Worm (Caenorhabditis elegans) whole organism, L2 larva: ENCODE results near the gene C27D6.12.

Experiments
- R02D3.7 ChIP-seq: fragments of 150-350 bp; optimal IDR thresholded peaks from 2 replicates; lab custom pipeline; 2014; ENCODE audit warnings: missing biosample characterization, missing genetic modification characterization
- Y55F3AM.14 ChIP-seq: fragments of 200-800 bp; sonication (Bioruptor generic); optimal IDR thresholded peaks from 2 replicates; lab custom pipeline; 2018; ENCODE audit warnings: mild to moderate bottlenecking, missing genetic modification characterization, missing compliant biosample characterization
- ZK546.5 ChIP-seq: sonication (generic microtip); optimal IDR thresholded peaks from 2 replicates; lab custom pipeline; 2017; ENCODE audit warnings: missing biosample characterization, missing genetic modification characterization
- alr-1 ChIP-seq: fragments of 150-350 bp; optimal IDR thresholded peaks from 2 replicates; lab custom pipeline; 2014; ENCODE audit warnings: missing biosample characterization, missing genetic modification characterization
- aly-2 ChIP-seq: fragments of 150-350 bp; optimal IDR thresholded peaks from 2 replicates; lab custom pipeline; 2014; ENCODE audit warnings: missing biosample characterization, missing genetic modification characterization
- ama-1 ChIP-seq: fragments of 150-350 bp; optimal IDR thresholded peaks from 2 replicates; lab custom pipeline; 2018; ENCODE audit warnings: inconsistent platforms
- blmp-1 ChIP-seq: sonication (generic microtip); optimal IDR thresholded peaks from 2 replicates; lab custom pipeline; 2017; ENCODE audit warnings: missing genetic modification characterization, mild to moderate bottlenecking, missing compliant biosample characterization, antibody characterized with exemption, moderate library complexity; ENCODE audit not compliant: insufficient read depth
- ceh-16 ChIP-seq: fragments of 150-350 bp; optimal IDR thresholded peaks from 2 replicates; lab custom pipeline; 2014; ENCODE audit warnings: missing biosample characterization, missing genetic modification characterization
- dmd-4 ChIP-seq: sonication (generic microtip); optimal IDR thresholded peaks from 2 replicates; lab custom pipeline; 2017; ENCODE audit warnings: missing biosample characterization, missing genetic modification characterization
- egl-27 ChIP-seq: sonication (generic microtip); optimal IDR thresholded peaks from 3 replicates; lab custom pipeline; 2017; ENCODE audit warnings: missing biosample characterization, missing genetic modification reagents, missing genetic modification characterization
- elt-1 ChIP-seq: fragments of 150-350 bp; optimal IDR thresholded peaks from 2 replicates; lab custom pipeline; 2014; ENCODE audit warnings: missing biosample characterization, missing genetic modification characterization
- elt-3 ChIP-seq: sonication (generic microtip); optimal IDR thresholded peaks from 2 replicates; lab custom pipeline; 2017; ENCODE audit warnings: missing biosample characterization, missing genetic modification characterization
- fos-1 ChIP-seq: fragments of 150-350 bp; optimal IDR thresholded peaks from 2 replicates; lab custom pipeline; 2014; ENCODE audit warnings: missing biosample characterization, missing genetic modification characterization
- lin-11 ChIP-seq: fragments of 150-350 bp; sonication (generic microtip); optimal IDR thresholded peaks from 2 replicates; lab custom pipeline; 2014; ENCODE audit warnings: missing biosample characterization, missing genetic modification characterization, inconsistent platforms, mixed read lengths
- lin-13 ChIP-seq: fragments of 150-350 bp; optimal IDR thresholded peaks from 2 replicates; lab custom pipeline; 2014; ENCODE audit warnings: missing biosample characterization, missing genetic modification reagents, missing genetic modification characterization
- lin-39 ChIP-seq: fragments of 150-350 bp; optimal IDR thresholded peaks from 2 replicates; lab custom pipeline; 2014; ENCODE audit warnings: missing biosample characterization, missing genetic modification reagents, missing genetic modification characterization
- nhr-10 ChIP-seq: sonication (generic microtip); optimal IDR thresholded peaks from 2 replicates; lab custom pipeline; 2017; ENCODE audit warnings: missing biosample characterization, missing genetic modification characterization
- nhr-11 ChIP-seq: fragments of 150-350 bp; optimal IDR thresholded peaks from 2 replicates; lab custom pipeline; 2014; ENCODE audit warnings: missing biosample characterization, missing genetic modification characterization
- nhr-12 ChIP-seq: fragments of 150-350 bp; optimal IDR thresholded peaks from 2 replicates; lab custom pipeline; 2014; ENCODE audit warnings: missing biosample characterization, missing genetic modification characterization
- nhr-129 ChIP-seq: fragments of 150-350 bp; optimal IDR thresholded peaks from 2 replicates; lab custom pipeline; 2014; ENCODE audit warnings: missing biosample characterization, missing genetic modification characterization
- nhr-21 ChIP-seq: fragments of 150-350 bp; optimal IDR thresholded peaks from 2 replicates; lab custom pipeline; 2014; ENCODE audit warnings: missing biosample characterization, missing genetic modification characterization
- nhr-237 ChIP-seq: fragments of 150-350 bp; optimal IDR thresholded peaks from 2 replicates; lab custom pipeline; 2014; ENCODE audit warnings: missing biosample characterization, missing genetic modification characterization
- nhr-6 ChIP-seq: fragments of 150-350 bp; optimal IDR thresholded peaks from 2 replicates; lab custom pipeline; 2014; ENCODE audit warnings: missing biosample characterization, missing genetic modification characterization
- sem-4 ChIP-seq: fragments of 150-350 bp; optimal IDR thresholded peaks from 2 replicates; lab custom pipeline; 2014; ENCODE audit warnings: missing biosample characterization, missing genetic modification reagents, missing genetic modification characterization
- skn-1 ChIP-seq: sonication (generic microtip); optimal IDR thresholded peaks from 2 replicates; lab custom pipeline; 2017; ENCODE audit warnings: missing biosample characterization, missing genetic modification characterization
- sma-9 ChIP-seq, 2 experiments: fragments of 150-350 bp in 1 of 2; sonication (generic microtip) in 1 of 2; optimal IDR thresholded peaks; 2 replicates each; lab custom pipeline; 2014 to 2016; ENCODE audit warnings: missing genetic modification characterization in 2 of 2, mild to moderate bottlenecking in 1 of 2, missing biosample characterization in 1 of 2, missing compliant biosample characterization in 1 of 2, missing genetic modification reagents in 1 of 2, moderate library complexity in 1 of 2
- unc-39 ChIP-seq: fragments of 150-350 bp; optimal IDR thresholded peaks from 2 replicates; lab custom pipeline; 2014; ENCODE audit warnings: missing biosample characterization, missing genetic modification characterization
- unc-55 ChIP-seq: fragments of 150-350 bp; sonication (generic microtip); optimal IDR thresholded peaks from 3 replicates; lab custom pipeline; 2014; ENCODE audit warnings: missing biosample characterization, missing genetic modification reagents, missing genetic modification characterization
- unc-62 ChIP-seq: fragments of 150-350 bp; optimal IDR thresholded peaks from 2 replicates; lab custom pipeline; 2014; ENCODE audit warnings: missing biosample characterization, missing genetic modification reagents, missing genetic modification characterization
- ztf-1 ChIP-seq: fragments of 200-800 bp; sonication (Bioruptor generic); conservative IDR thresholded peaks from 2 replicates; pipeline ENCODE4 v1.3.6; 2022; ENCODE audit warnings: missing genetic modification characterization, missing compliant biosample characterization
- ztf-11 ChIP-seq: sonication (generic microtip); optimal IDR thresholded peaks from 2 replicates; lab custom pipeline; 2017; ENCODE audit warnings: missing biosample characterization, missing genetic modification characterization

C27D6.12 gene

DNA sequence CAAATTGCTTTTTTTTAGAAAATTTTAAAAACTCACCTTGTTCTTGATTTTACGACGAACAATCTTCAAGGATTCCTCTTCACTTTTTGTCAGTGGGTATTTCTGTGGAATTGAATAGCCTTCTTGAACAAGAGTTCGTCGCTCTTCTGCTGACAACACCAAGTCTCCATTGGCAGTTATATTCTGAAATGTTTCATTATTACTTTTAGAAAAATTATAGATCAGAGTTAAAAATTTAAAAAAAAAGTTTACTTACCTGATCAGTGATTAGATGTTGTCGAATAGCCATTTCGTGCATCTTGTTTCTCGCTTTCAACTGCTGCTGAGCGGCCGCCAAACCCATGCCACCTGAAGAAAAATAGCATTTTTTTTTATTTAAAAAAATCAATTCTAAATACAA lies 2.5 kb upstream of the C27D6.12 start:
- TF ChIP-seq nhr-21 (tag; lab: Kevin White, UChicago) (no peak), unc-62 (GFP tag; lab: Kevin White, UChicago) (no peak), blmp-1 (tag; lab: Kevin White, UChicago) (no peak), ztf-1 (GFP tag; lab: Robert Waterston, UW) (no peak), sem-4 (tag; lab: Kevin White, UChicago) (no peak), lin-39 (tag; lab: Kevin White, UChicago) (no peak), dmd-4 (tag; lab: Kevin White, UChicago) (no peak), aly-2 (no peak), egl-27 (tag; lab: Kevin White, UChicago) (no peak), lin-13 (GFP tag; lab: Kevin White, UChicago) (no peak), nhr-237 (tag; lab: Kevin White, UChicago) (no peak), nhr-129 (tag; lab: Kevin White, UChicago) (no peak), nhr-11 (no peak), ZK546.5 (no peak), elt-1 (tag; lab: Kevin White, UChicago) (no peak), fos-1 (tag; lab: Kevin White, UChicago) (no peak), ztf-11 (tag; lab: Kevin White, UChicago) (no peak), alr-1 (tag; lab: Kevin White, UChicago) (no peak), nhr-12 (tag; lab: Kevin White, UChicago) (no peak)

DNA sequence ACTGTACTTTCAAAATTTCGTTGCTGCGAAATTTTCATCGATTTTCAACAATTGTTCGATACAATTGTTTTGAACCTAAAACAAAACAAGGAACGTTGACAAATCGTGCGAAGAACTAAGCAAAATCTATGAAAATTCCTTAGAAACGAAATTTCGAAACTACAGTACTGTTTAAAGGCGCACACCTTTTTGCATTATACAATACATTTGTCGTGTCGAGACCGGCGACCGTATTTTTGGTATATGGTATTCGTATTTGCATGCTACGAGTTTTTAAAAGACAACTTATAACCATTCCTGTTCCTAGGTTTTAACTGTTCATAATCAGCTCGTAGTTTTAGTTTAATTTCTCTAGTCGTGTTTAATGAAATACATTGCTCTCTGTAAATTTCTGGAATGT lies 807 bp upstream of the C27D6.12 start:
- no peak for TF ChIP-seq unc-55 (GFP tag; lab: Kevin White, UChicago)
- TF ChIP-seq ama-1 = peak; percentile 23

DNA sequence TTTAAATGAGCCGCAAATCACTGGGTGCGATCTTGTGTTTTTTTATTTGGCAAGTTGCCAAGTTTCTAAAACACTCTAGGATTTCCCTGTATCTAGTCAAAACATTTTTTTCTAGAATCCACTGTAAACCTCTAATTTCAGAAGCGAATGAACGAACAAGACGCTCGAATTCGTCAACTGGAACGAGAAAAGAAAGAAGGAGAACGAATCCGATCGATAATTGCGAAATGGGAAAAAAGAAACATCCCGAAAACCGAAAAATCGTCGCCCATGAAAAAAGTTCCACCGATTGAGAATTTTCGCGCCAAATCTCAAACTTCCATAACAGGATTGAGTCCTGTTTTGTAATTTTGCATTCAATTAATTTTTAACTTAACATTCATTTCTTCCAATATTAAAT lies 868 bp downstream of the C27D6.12 start:
- TF ChIP-seq egl-27 (tag; lab: Kevin White, UChicago) (no peak), ztf-11 (tag; lab: Kevin White, UChicago) (no peak), Y55F3AM.14 (no peak), ztf-1 (GFP tag; lab: Robert Waterston, UW) (no peak), aly-2 (no peak), unc-62 (GFP tag; lab: Kevin White, UChicago) (no peak), lin-11 (tag; lab: Kevin White, UChicago) (no peak), R02D3.7 (no peak), unc-55 (GFP tag; lab: Kevin White, UChicago) (no peak), nhr-12 (tag; lab: Kevin White, UChicago) (no peak), elt-3 (tag; lab: Kevin White, UChicago) (no peak), unc-39 (tag; lab: Kevin White, UChicago) (no peak), nhr-6 (no peak), nhr-11 (no peak), sem-4 (tag; lab: Kevin White, UChicago) (no peak)

DNA sequence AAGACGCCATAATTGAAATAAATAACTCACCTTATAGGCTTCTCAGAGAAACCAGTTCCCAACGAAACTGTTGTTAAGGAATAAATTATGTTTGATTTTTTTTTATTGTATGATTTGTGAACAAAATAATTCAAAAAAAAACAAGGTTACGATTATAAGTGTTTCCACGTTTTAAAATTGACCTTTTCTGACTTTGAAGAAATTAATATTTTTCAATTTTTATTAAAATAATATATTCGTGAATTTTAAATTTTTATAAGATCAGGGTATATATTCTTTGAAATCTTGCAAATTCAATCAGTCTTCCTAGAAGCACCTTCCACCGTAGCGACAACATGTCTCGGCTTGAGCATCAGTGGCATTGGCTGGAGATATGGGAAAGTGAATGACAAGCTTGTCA lies 3.4 kb downstream of the C27D6.12 start, which contains the start of gene C27D6.3:
TSS of gene C27D6.3 (minus strand) at position 101 of the 400 bp plus-strand sequence.
- TF ChIP-seq ZK546.5 (no peak), lin-13 (GFP tag; lab: Kevin White, UChicago) (no peak), ceh-16 (no peak), ama-1 (no peak), unc-62 (GFP tag; lab: Kevin White, UChicago) (no peak), skn-1 (no peak), alr-1 (tag; lab: Kevin White, UChicago) (no peak), lin-39 (tag; lab: Kevin White, UChicago) (no peak), unc-55 (GFP tag; lab: Kevin White, UChicago) (no peak), ztf-1 (GFP tag; lab: Robert Waterston, UW) (no peak), elt-1 (tag; lab: Kevin White, UChicago) (no peak), nhr-10 (tag; lab: Kevin White, UChicago) (no peak), sma-9 (GFP tag; optimal IDR thresholded peaks at IDR 0.05; lab: Kevin White, UChicago) (no peak), sma-9 (tag; optimal IDR thresholded peaks at IDR 0.05; lab: Kevin White, UChicago) (no peak), egl-27 (tag; lab: Kevin White, UChicago) (no peak)

DNA sequence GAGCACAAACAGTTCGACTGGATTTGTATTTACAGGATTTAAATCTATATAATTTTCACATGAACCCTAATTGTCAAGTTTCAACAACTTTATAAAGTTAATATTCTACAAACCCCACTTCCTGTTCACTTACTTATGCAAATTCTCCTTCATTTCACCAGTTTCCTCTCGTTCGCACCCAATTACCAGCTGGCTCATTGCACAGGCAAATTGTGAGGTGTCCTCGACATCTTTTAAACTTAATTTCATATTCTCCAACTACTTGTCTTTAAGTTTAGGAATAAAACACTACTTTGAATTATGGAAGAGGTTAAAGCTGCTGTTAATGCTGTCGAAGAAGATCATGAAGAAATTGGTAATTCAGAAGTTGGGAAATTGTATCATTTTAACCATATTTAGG lies 5.4 kb downstream of the C27D6.12 start, which contains the start of gene C27D6.1:
TSS of gene C27D6.1 (plus strand) at position 301 of the 400 bp plus-strand sequence.
- TF ChIP-seq nhr-21 (tag; lab: Kevin White, UChicago) (no peak), dmd-4 (tag; lab: Kevin White, UChicago) (no peak)
